Fruit fly (Drosophila melanogaster): ENCODE results near the gene CG43115.

DNA sequence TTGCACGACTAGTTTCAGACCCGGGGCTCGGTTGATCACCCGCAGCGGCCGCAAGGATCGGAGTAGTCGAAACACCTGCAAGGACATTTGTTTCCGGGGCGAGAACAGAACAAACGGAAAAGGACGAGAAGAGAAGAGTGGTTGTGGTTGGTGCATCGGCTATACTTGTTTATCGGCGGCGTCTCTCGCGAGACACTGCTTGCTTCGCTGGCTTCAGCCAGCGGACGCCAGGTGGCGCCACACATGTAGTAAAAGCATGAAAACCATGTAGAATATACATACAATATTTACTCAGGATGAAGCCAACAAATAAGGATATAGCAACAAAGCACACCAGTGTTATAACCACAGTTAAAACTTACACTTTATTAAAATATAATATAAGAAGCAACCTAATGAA is 43.7 kb upstream of the CG43115 start:
- TF ChIP-seq fru (GFP tag; optimal IDR thresholded peaks at IDR 0.05): no peak
- TF ChIP-seq lola (GFP tag; optimal IDR thresholded peaks at IDR 0.05): no peak
- no peak for TF ChIP-seq rgr (GFP tag; optimal IDR thresholded peaks at IDR 0.05)
- TF ChIP-seq N (GFP tag; optimal IDR thresholded peaks at IDR 0.05): no peak
- TF ChIP-seq foxo (GFP tag; optimal IDR thresholded peaks at IDR 0.05): no peak
- TF ChIP-seq h (GFP tag; optimal IDR thresholded peaks at IDR 0.05): no peak
- TF ChIP-seq psq (GFP tag; optimal IDR thresholded peaks at IDR 0.05): no peak
- no peak for TF ChIP-seq Rel (GFP tag; optimal IDR thresholded peaks at IDR 0.05)
- no peak for TF ChIP-seq Rel (tag; optimal IDR thresholded peaks at IDR 0.05)
- TF ChIP-seq usp (GFP tag; optimal IDR thresholded peaks at IDR 0.05): no peak
- no peak for TF ChIP-seq pan (optimal IDR thresholded peaks at IDR 0.05)
- no peak for TF ChIP-seq Dif (GFP tag; optimal IDR thresholded peaks at IDR 0.05; ENCODE audit: partially characterized antibody)
- TF ChIP-seq Hr83 (GFP tag; optimal IDR thresholded peaks at IDR 0.05; ENCODE audit: poor library complexity, severe bottlenecking): no peak
- TF ChIP-seq br (GFP tag; optimal IDR thresholded peaks at IDR 0.05): no peak
- no peak for TF ChIP-seq sage (GFP tag; optimal IDR thresholded peaks at IDR 0.05)
